Worm (Caenorhabditis elegans) whole organism, early embryonic: ENCODE data around the gene hacd-1.

Source experiments
- F13C5.2 ChIP-seq: sonication (generic microtip); optimal IDR thresholded peaks from 2 replicates; lab custom pipeline; 2017; ENCODE audit warnings: mild to moderate bottlenecking, missing genetic modification characterization, inconsistent platforms, missing compliant biosample characterization
- ama-1 ChIP-seq: fragments of 150-350 bp; optimal IDR thresholded peaks from 2 replicates; lab custom pipeline; 2014
- ceh-36 ChIP-seq: sonication (generic microtip); optimal IDR thresholded peaks from 2 replicates; lab custom pipeline; 2016; ENCODE audit warnings: missing genetic modification characterization, inconsistent platforms, missing compliant biosample characterization
- ets-7 ChIP-seq: sonication (generic microtip); optimal IDR thresholded peaks from 2 replicates; lab custom pipeline; 2016; ENCODE audit warnings: missing genotype, missing genetic modification characterization, missing compliant biosample characterization
- pes-1 ChIP-seq: fragments of 200-800 bp; sonication (Bioruptor generic); IDR thresholded peaks from 2 replicates; pipeline ENCODE4 v1.3.6; 2022; ENCODE audit warnings: missing genetic modification reagents, missing genetic modification characterization, missing compliant biosample characterization
- tbx-37 ChIP-seq: fragments of 200-800 bp; sonication (Bioruptor generic); conservative IDR thresholded peaks from 2 replicates; pipeline ENCODE4 v1.3.6; 2022; ENCODE audit warnings: missing genetic modification reagents, missing genetic modification characterization, missing compliant biosample characterization
- tra-4 ChIP-seq: sonication (generic microtip); optimal IDR thresholded peaks from 2 replicates; lab custom pipeline; 2017; ENCODE audit warnings: missing genetic modification characterization, missing compliant biosample characterization

- TF ChIP-seq pes-1 (GFP tag; lab: Robert Waterston, UW) (0 out of 2 replicates have a peak, but pooled peaks have one; percentile 19), tra-4 (no peak), ama-1 (no peak), ets-7 (tag; lab: Kevin White, UChicago) (peak; percentile 12), F13C5.2 (tag; lab: Kevin White, UChicago) (peak; percentile 29), tbx-37 (no peak), ceh-36 (tag; lab: Kevin White, UChicago) (no peak)
Measured at ce11 chrV:1474486-1475125, 14.4 kb downstream of the hacd-1 start, which contains the start of the genes F53E2.2 and unc-60.
